Fruit fly (Drosophila melanogaster) whole organism, wandering third instar larva: Measurements from ENCODE around the gene CG44259.
A peak's percentile ranks its signal among the peaks of the same experiment; 100 is the strongest.

ENCODE experiments used
- Abd-B ChIP-seq: fragments of >200 bp; optimal IDR thresholded peaks from 2 replicates; lab custom pipeline; 2017; ENCODE audit warnings: missing biosample characterization, missing genetic modification characterization
- CG32264 ChIP-seq: fragments of 200-800 bp; sonication (Bioruptor generic); optimal IDR thresholded peaks from 2 replicates; lab custom pipeline; 2016; ENCODE audit warnings: missing biosample characterization, missing genetic modification characterization
- CG9705 ChIP-seq: fragments of 200-800 bp; sonication (Bioruptor generic); optimal IDR thresholded peaks from 2 replicates; lab custom pipeline; 2018; ENCODE audit warnings: missing biosample characterization, mild to moderate bottlenecking, missing genetic modification characterization
- CrebA ChIP-seq: fragments of 200-800 bp; sonication (Bioruptor generic); optimal IDR thresholded peaks from 2 replicates; lab custom pipeline; 2016; ENCODE audit warnings: missing biosample characterization, mild to moderate bottlenecking, missing genetic modification characterization, borderline replicate concordance
- Dfd ChIP-seq: fragments of >200 bp; optimal IDR thresholded peaks from 2 replicates; lab custom pipeline; 2017; ENCODE audit warnings: missing biosample characterization, missing genetic modification characterization
- Dif ChIP-seq: fragments of 200-275, 200-300 bp; sonication (Bioruptor generic); optimal IDR thresholded peaks from 2 replicates; lab custom pipeline; 2018; ENCODE audit warnings: missing biosample characterization, missing genetic modification characterization; ENCODE audit not compliant: partially characterized antibody
- GATAd ChIP-seq: sonication (Bioruptor generic); optimal IDR thresholded peaks from 2 replicates; lab custom pipeline; 2016; ENCODE audit warnings: missing biosample characterization, missing genetic modification characterization
- HLH106 ChIP-seq: fragments of 200-800 bp; optimal IDR thresholded peaks from 3 replicates; lab custom pipeline; 2019; ENCODE audit warnings: missing biosample characterization, mild to moderate bottlenecking, missing genetic modification characterization, moderate library complexity
- Hnf4 ChIP-seq: fragments of 200-800 bp; sonication (Bioruptor generic); optimal IDR thresholded peaks from 2 replicates; lab custom pipeline; 2016; ENCODE audit warnings: missing biosample characterization, mild to moderate bottlenecking, missing genetic modification characterization
- Hr78 ChIP-seq: fragments of >200 bp; optimal IDR thresholded peaks from 2 replicates; lab custom pipeline; 2017; ENCODE audit warnings: missing biosample characterization, missing genetic modification characterization
- Hr83 ChIP-seq: fragments of 200-300 bp; sonication (Bioruptor generic); optimal IDR thresholded peaks from 2 replicates; lab custom pipeline; 2016; ENCODE audit warnings: missing biosample characterization, mild to moderate bottlenecking, missing genetic modification characterization, moderate library complexity; ENCODE audit not compliant: poor library complexity, severe bottlenecking
- Jra ChIP-seq: sonication (Bioruptor generic); optimal IDR thresholded peaks from 2 replicates; lab custom pipeline; 2016; ENCODE audit warnings: missing biosample characterization, missing genetic modification characterization
- Mio ChIP-seq: sonication (Bioruptor generic); optimal IDR thresholded peaks from 2 replicates; lab custom pipeline; 2016; ENCODE audit warnings: missing biosample characterization, missing genetic modification characterization
- Myc ChIP-seq: fragments of >200 bp; optimal IDR thresholded peaks from 2 replicates; lab custom pipeline; 2017
- N ChIP-seq: fragments of >200 bp; optimal IDR thresholded peaks from 2 replicates; lab custom pipeline; 2018; ENCODE audit warnings: missing biosample characterization, missing external identifiers, missing genetic modification characterization
- OdsH ChIP-seq: fragments of 200-800 bp; sonication (Bioruptor generic); optimal IDR thresholded peaks from 2 replicates; lab custom pipeline; 2016; ENCODE audit warnings: missing biosample characterization, mild to moderate bottlenecking, missing genetic modification characterization
- Rel ChIP-seq, 2 experiments: fragments of 200-800 bp; sonication (Bioruptor generic) in 1 of 2; optimal IDR thresholded peaks; 2 replicates in 1 of 2; 3 replicates in 1 of 2; lab custom pipeline; 2016 to 2019; ENCODE audit warnings: mild to moderate bottlenecking in 2 of 2, missing biosample characterization in 2 of 2, missing genetic modification characterization in 2 of 2, moderate library complexity in 1 of 2
- Sp1 ChIP-seq: fragments of 200-800 bp; sonication (Bioruptor generic); optimal IDR thresholded peaks from 3 replicates; lab custom pipeline; 2019; ENCODE audit warnings: missing biosample characterization, mild to moderate bottlenecking, missing genetic modification characterization, moderate library complexity
- Vsx2 ChIP-seq: fragments of 200-300, 225-300 bp; sonication (Bioruptor generic); optimal IDR thresholded peaks from 2 replicates; lab custom pipeline; 2018; ENCODE audit warnings: missing biosample characterization, missing genetic modification characterization; ENCODE audit not compliant: partially characterized antibody
- br ChIP-seq: fragments of 200-800 bp; sonication (Bioruptor generic); optimal IDR thresholded peaks from 2 replicates; lab custom pipeline; 2016; ENCODE audit warnings: missing biosample characterization, missing genetic modification characterization
- brk ChIP-seq: fragments of 200-800 bp; sonication (Bioruptor generic); optimal IDR thresholded peaks from 2 replicates; lab custom pipeline; 2016; ENCODE audit warnings: missing biosample characterization, mild to moderate bottlenecking, missing genetic modification characterization
- dl ChIP-seq, 2 experiments: fragments of 175-275, 200-275 bp in 1 of 2; fragments of 200-275 bp in 1 of 2; sonication (Bioruptor generic); optimal IDR thresholded peaks; lab custom pipeline; 2018; ENCODE audit warnings: mild to moderate bottlenecking in 2 of 2, missing biosample characterization in 2 of 2, missing genetic modification characterization in 2 of 2, moderate library complexity in 2 of 2; ENCODE audit not compliant: partially characterized antibody in 2 of 2, insufficient read depth in 1 of 2
- dmrt93B ChIP-seq: fragments of 200-800 bp; sonication (Bioruptor generic); optimal IDR thresholded peaks from 2 replicates; lab custom pipeline; 2018; ENCODE audit warnings: missing biosample characterization, mild to moderate bottlenecking, missing genetic modification characterization
- dsf ChIP-seq: sonication (Bioruptor generic); optimal IDR thresholded peaks from 2 replicates; lab custom pipeline; 2016; ENCODE audit warnings: missing biosample characterization, missing genetic modification characterization, borderline replicate concordance
- ey ChIP-seq: fragments of 200-800 bp; sonication (Bioruptor generic); optimal IDR thresholded peaks from 2 replicates; lab custom pipeline; 2016; ENCODE audit warnings: missing biosample characterization, missing genetic modification characterization
- foxo ChIP-seq, 2 experiments: fragments of 200-800 bp; sonication (Bioruptor generic); optimal IDR thresholded peaks; 2 replicates in 1 of 2; 3 replicates in 1 of 2; lab custom pipeline; 2016 to 2017; ENCODE audit warnings: missing biosample characterization in 2 of 2, missing genetic modification characterization in 2 of 2
- fru ChIP-seq: fragments of 200-800 bp; sonication (Bioruptor generic); optimal IDR thresholded peaks from 3 replicates; lab custom pipeline; 2016; ENCODE audit warnings: missing biosample characterization, mild to moderate bottlenecking, missing genetic modification characterization
- h ChIP-seq: fragments of 200-800 bp; sonication (Bioruptor generic); optimal IDR thresholded peaks from 3 replicates; lab custom pipeline; 2016; ENCODE audit warnings: missing biosample characterization, mild to moderate bottlenecking, missing genetic modification characterization
- jim ChIP-seq: fragments of 175-275, 200-325 bp; sonication (Bioruptor generic); optimal IDR thresholded peaks from 2 replicates; lab custom pipeline; 2016; ENCODE audit warnings: missing biosample characterization, mild to moderate bottlenecking, missing genetic modification characterization
- lola ChIP-seq: fragments of >200 bp; optimal IDR thresholded peaks from 2 replicates; lab custom pipeline; 2017; ENCODE audit warnings: missing biosample characterization, missing genetic modification characterization
- pan ChIP-seq: fragments of >200 bp; optimal IDR thresholded peaks from 2 replicates; lab custom pipeline; 2017
- psq ChIP-seq: fragments of 200-800 bp; sonication (Bioruptor generic); optimal IDR thresholded peaks from 3 replicates; lab custom pipeline; 2017; ENCODE audit warnings: missing biosample characterization, mild to moderate bottlenecking, missing genetic modification characterization, moderate library complexity
- rgr ChIP-seq: fragments of 200-800 bp; sonication (Bioruptor generic); optimal IDR thresholded peaks from 3 replicates; lab custom pipeline; 2016; ENCODE audit warnings: missing biosample characterization, mild to moderate bottlenecking, missing genetic modification characterization
- sage ChIP-seq: fragments of 200-800 bp; sonication (Bioruptor generic); optimal IDR thresholded peaks from 2 replicates; lab custom pipeline; 2016; ENCODE audit warnings: missing biosample characterization, mild to moderate bottlenecking, missing genetic modification characterization
- sv ChIP-seq: fragments of 200-800 bp; sonication (Bioruptor generic); optimal IDR thresholded peaks from 3 replicates; lab custom pipeline; 2016; ENCODE audit warnings: missing biosample characterization, missing genetic modification characterization
- tai ChIP-seq: sonication (Bioruptor generic); optimal IDR thresholded peaks from 2 replicates; lab custom pipeline; 2016; ENCODE audit warnings: missing biosample characterization, missing genetic modification characterization
- usp ChIP-seq: fragments of >200 bp; optimal IDR thresholded peaks from 2 replicates; lab custom pipeline; 2017; ENCODE audit warnings: missing biosample characterization, missing genetic modification characterization
- woc ChIP-seq: sonication (Bioruptor generic); optimal IDR thresholded peaks from 2 replicates; lab custom pipeline; 2016; ENCODE audit warnings: missing biosample characterization, mild to moderate bottlenecking, missing genetic modification characterization

Gene CG44259

dm6 chr3R:17219927-17220326 is 34.0 kb downstream of the CG44259 start:
- TF ChIP-seq dsf (GFP tag; lab: Kevin White, UChicago) (no peak), lola (GFP tag; lab: Kevin White, UChicago) (no peak), Vsx2 (GFP tag; lab: Kevin White, UChicago) (no peak), jim (GFP tag; lab: Kevin White, UChicago) (no peak), sv (no peak), br (GFP tag; lab: Kevin White, UChicago) (peak; percentile 28), ey (GFP tag; lab: Kevin White, UChicago) (peak; percentile 53), GATAd (no peak), psq (GFP tag; lab: Kevin White, UChicago) (peak; percentile 36), N (no peak), Rel (GFP tag; optimal IDR thresholded peaks at IDR 0.05; lab: Kevin White, UChicago) (no peak), Rel (tag; optimal IDR thresholded peaks at IDR 0.05; lab: Kevin White, UChicago) (no peak), Hnf4 (GFP tag; lab: Kevin White, UChicago) (peak; percentile 45), Abd-B (GFP tag; lab: Kevin White, UChicago) (no peak), Dif (no peak), HLH106 (tag; lab: Kevin White, UChicago) (peak; percentile 58), Sp1 (GFP tag; lab: Kevin White, UChicago) (peak; percentile 56), OdsH (peak; percentile 70), CG9705 (no peak), pan (lab: Kevin White, UChicago) (no peak), dl (GFP tag; optimal IDR thresholded peaks at IDR 0.05; lab: Kevin White, UChicago; ENCODE audit: insufficient read depth in 1 of 2, partially characterized antibody in 2 of 2) (no peak), CrebA (GFP tag; lab: Kevin White, UChicago) (no peak), woc (peak; percentile 32), Myc (lab: Kevin White, UChicago) (no peak), Hr83 (GFP tag; lab: Kevin White, UChicago) (no peak), brk (no peak), Dfd (GFP tag; lab: Kevin White, UChicago) (no peak), CG32264 (peak; percentile 16), usp (GFP tag; lab: Kevin White, UChicago) (no peak), Mio (no peak), Hr78 (GFP tag; lab: Kevin White, UChicago) (no peak), dmrt93B (GFP tag; lab: Kevin White, UChicago) (peak; percentile 27), tai (GFP tag; lab: Kevin White, UChicago) (no peak), sage (no peak), h (GFP tag; lab: Kevin White, UChicago) (peak; percentile 48), Jra (GFP tag; lab: Kevin White, UChicago) (no peak), rgr (GFP tag; lab: Kevin White, UChicago) (peak; percentile 57), foxo (GFP tag; optimal IDR thresholded peaks at IDR 0.05; lab: Kevin White, UChicago) (peak in 1 of 2 experiments; percentile 49), fru (GFP tag; lab: Kevin White, UChicago) (peak; percentile 22)

dm6 chr3R:17209990-17210389 is 43.9 kb downstream of the CG44259 start:
- TF ChIP-seq foxo (GFP tag; optimal IDR thresholded peaks at IDR 0.05; lab: Kevin White, UChicago) (no peak), Rel (GFP tag; optimal IDR thresholded peaks at IDR 0.05; lab: Kevin White, UChicago) (no peak), Rel (tag; optimal IDR thresholded peaks at IDR 0.05; lab: Kevin White, UChicago) (peak; percentile 65), br (GFP tag; lab: Kevin White, UChicago) (peak; percentile 12)

- TF ChIP-seq psq (GFP tag; lab: Kevin White, UChicago) (no peak), sage (no peak), Hr78 (GFP tag; lab: Kevin White, UChicago) (no peak), HLH106 (tag; lab: Kevin White, UChicago) (no peak), Myc (lab: Kevin White, UChicago) (no peak), Dfd (GFP tag; lab: Kevin White, UChicago) (no peak), sv (no peak), CG32264 (no peak), usp (GFP tag; lab: Kevin White, UChicago) (no peak), ey (GFP tag; lab: Kevin White, UChicago) (no peak), GATAd (no peak), Dif (no peak), Sp1 (GFP tag; lab: Kevin White, UChicago) (no peak)
These were observed 47.1 kb downstream of the CG44259 start for dm6 chr3R:17206782-17207181.
